Fruit fly (Drosophila melanogaster): ENCODE measurements around the gene TMEM216.

The TMEM216 gene

dm6 chr3R:8670529-8671491 lies 45.2 kb upstream of the TMEM216 start, which contains the start of gene p:
Gene p (minus strand): TSS chr3R:8670684.
- no peak for TF ChIP-seq CG11617 (GFP tag; optimal IDR thresholded peaks at IDR 0.05)
- peak; percentile 64 for TF ChIP-seq bab1 (GFP tag; optimal IDR thresholded peaks at IDR 0.05)
- peak; percentile 45 for TF ChIP-seq toe (GFP tag; optimal IDR thresholded peaks at IDR 0.05)
- peak; percentile 64 for TF ChIP-seq CG33017 (tag; optimal IDR thresholded peaks at IDR 0.05)
- TF ChIP-seq cnc (optimal IDR thresholded peaks at IDR 0.05): no peak
- peak; percentile 69 for TF ChIP-seq CG7045 (GFP tag; optimal IDR thresholded peaks at IDR 0.05)
- TF ChIP-seq kay (GFP tag; ENCODE audit: borderline replicate concordance): peak; percentile 71
- TF ChIP-seq CG1620 (GFP tag; optimal IDR thresholded peaks at IDR 0.05): peak; percentile 21
- TF ChIP-seq CG14711 (tag; optimal IDR thresholded peaks at IDR 0.05): peak; percentile 35
- TF ChIP-seq ovo (GFP tag; optimal IDR thresholded peaks at IDR 0.05): peak; percentile 36
- TF ChIP-seq Hr96 (GFP tag; optimal IDR thresholded peaks at IDR 0.05): peak; percentile 24
- peak; percentile 41 for TF ChIP-seq CG7101 (tag; optimal IDR thresholded peaks at IDR 0.05)
- peak; percentile 54 for TF ChIP-seq CG5204 (GFP tag; optimal IDR thresholded peaks at IDR 0.05)
- TF ChIP-seq pad (GFP tag; optimal IDR thresholded peaks at IDR 0.05): peak; percentile 35
- TF ChIP-seq Mnt (GFP tag; optimal IDR thresholded peaks at IDR 0.05): peak; percentile 9
- TF ChIP-seq Clk (GFP tag; optimal IDR thresholded peaks at IDR 0.05): no peak
- TF ChIP-seq Crg-1 (GFP tag; optimal IDR thresholded peaks at IDR 0.05): peak; percentile 21
- TF ChIP-seq tj (GFP tag; optimal IDR thresholded peaks at IDR 0.05): peak; percentile 89
- peak; percentile 34 for TF ChIP-seq CG12768 (GFP tag; optimal IDR thresholded peaks at IDR 0.05)
- peak; percentile 78 for TF ChIP-seq cic (GFP tag; optimal IDR thresholded peaks at IDR 0.05)

- no peak for TF ChIP-seq CG1620 (GFP tag; optimal IDR thresholded peaks at IDR 0.05)
- TF ChIP-seq tj (GFP tag; optimal IDR thresholded peaks at IDR 0.05): peak; percentile 20
- no peak for TF ChIP-seq ovo (GFP tag; optimal IDR thresholded peaks at IDR 0.05)
- peak; percentile 44 for TF ChIP-seq CG11617 (GFP tag; optimal IDR thresholded peaks at IDR 0.05)
- peak; percentile 88 for TF ChIP-seq kay (GFP tag; ENCODE audit: borderline replicate concordance)
- TF ChIP-seq CG33017 (tag; optimal IDR thresholded peaks at IDR 0.05): peak; percentile 68
- TF ChIP-seq cic (GFP tag; optimal IDR thresholded peaks at IDR 0.05): peak; percentile 27
- TF ChIP-seq CG7045 (GFP tag; optimal IDR thresholded peaks at IDR 0.05): peak; percentile 43
- TF ChIP-seq CG14711 (tag; optimal IDR thresholded peaks at IDR 0.05): peak; percentile 64
- TF ChIP-seq bab1 (GFP tag; optimal IDR thresholded peaks at IDR 0.05): peak; percentile 73
- TF ChIP-seq Mnt (GFP tag; optimal IDR thresholded peaks at IDR 0.05): peak; percentile 59
- TF ChIP-seq pad (GFP tag; optimal IDR thresholded peaks at IDR 0.05): no peak
- TF ChIP-seq CG12768 (GFP tag; optimal IDR thresholded peaks at IDR 0.05): no peak
- TF ChIP-seq CG7101 (tag; optimal IDR thresholded peaks at IDR 0.05): peak; percentile 76
These were observed 42.2 kb upstream of the TMEM216 start, which contains the start of gene mRpL19 for dm6 chr3R:8673803-8674234. Gene mRpL19 (plus strand): TSS chr3R:8674109.

dm6 chr3R:8676560-8677000 lies 39.5 kb upstream of the TMEM216 start, which contains the start of the genes Unc50, CG11755 and CG8043:
Gene Unc50 (minus strand): TSS chr3R:8676613.
Gene CG11755 (plus strand): TSS chr3R:8676915.
Gene CG8043 (plus strand): TSS chr3R:8676915.
- TF ChIP-seq pad (GFP tag; optimal IDR thresholded peaks at IDR 0.05) (peak; percentile 59), CG7101 (tag; optimal IDR thresholded peaks at IDR 0.05) (peak; percentile 80), Hr96 (GFP tag; optimal IDR thresholded peaks at IDR 0.05) (peak; percentile 82), toe (GFP tag; optimal IDR thresholded peaks at IDR 0.05) (peak; percentile 89), CG12768 (GFP tag; optimal IDR thresholded peaks at IDR 0.05) (peak; percentile 73), Mnt (GFP tag; optimal IDR thresholded peaks at IDR 0.05) (peak; percentile 74), bab1 (GFP tag; optimal IDR thresholded peaks at IDR 0.05) (peak; percentile 90), CG11617 (GFP tag; optimal IDR thresholded peaks at IDR 0.05) (peak; percentile 85), tj (GFP tag; optimal IDR thresholded peaks at IDR 0.05) (peak; percentile 54), CG1620 (GFP tag; optimal IDR thresholded peaks at IDR 0.05) (peak; percentile 82), ovo (GFP tag; optimal IDR thresholded peaks at IDR 0.05) (peak; percentile 44), kay (GFP tag; ENCODE audit: borderline replicate concordance) (peak; percentile 94), CG7045 (GFP tag; optimal IDR thresholded peaks at IDR 0.05) (peak; percentile 81), cic (GFP tag; optimal IDR thresholded peaks at IDR 0.05) (peak; percentile 37), cnc (optimal IDR thresholded peaks at IDR 0.05) (no peak), Clk (GFP tag; optimal IDR thresholded peaks at IDR 0.05) (peak; percentile 59), CG33017 (tag; optimal IDR thresholded peaks at IDR 0.05) (peak; percentile 67), CG5204 (GFP tag; optimal IDR thresholded peaks at IDR 0.05) (peak; percentile 86), CG14711 (tag; optimal IDR thresholded peaks at IDR 0.05) (peak; percentile 74), Crg-1 (GFP tag; optimal IDR thresholded peaks at IDR 0.05) (peak; percentile 73)

dm6 chr3R:8679934-8680333 lies 36.1 kb upstream of the TMEM216 start, which contains the start of gene CG33325:
Gene CG33325 (minus strand): TSS chr3R:8680034.
- TF ChIP-seq cic (GFP tag; optimal IDR thresholded peaks at IDR 0.05): no peak
- no peak for TF ChIP-seq Clk (GFP tag; optimal IDR thresholded peaks at IDR 0.05)
- TF ChIP-seq toe (GFP tag; optimal IDR thresholded peaks at IDR 0.05): no peak
- TF ChIP-seq Hr96 (GFP tag; optimal IDR thresholded peaks at IDR 0.05): no peak
- no peak for TF ChIP-seq Mnt (GFP tag; optimal IDR thresholded peaks at IDR 0.05)
- no peak for TF ChIP-seq CG12768 (GFP tag; optimal IDR thresholded peaks at IDR 0.05)

- TF ChIP-seq CG12768 (GFP tag; optimal IDR thresholded peaks at IDR 0.05): no peak
These were observed 35.4 kb upstream of the TMEM216 start for dm6 chr3R:8680611-8681010.

Data from whole organism, adult.